Worm (Caenorhabditis elegans): ENCODE measurements around the gene maa-1.

DNA sequence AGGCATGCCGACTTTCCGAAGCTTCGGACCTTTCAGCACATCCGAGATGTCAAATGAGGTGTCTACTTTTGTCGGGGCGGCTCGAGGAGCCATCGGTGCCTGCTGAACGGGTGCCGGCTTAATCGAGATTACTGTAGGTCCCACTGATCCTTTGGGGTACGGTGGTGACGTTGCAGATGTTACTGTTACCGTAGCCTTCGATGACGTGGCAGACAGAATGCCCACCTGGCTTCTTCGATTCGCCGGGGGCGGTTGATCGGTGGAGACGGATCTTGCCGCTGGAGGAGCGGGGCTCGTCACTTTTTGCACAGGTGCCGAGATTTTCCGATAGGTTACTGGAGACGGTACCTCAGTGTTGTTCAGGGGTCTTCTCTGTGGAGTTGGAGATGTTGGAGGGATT lies 49.3 kb upstream of the maa-1 start:
- TF ChIP-seq ztf-11 (tag; optimal IDR thresholded peaks at IDR 0.05): no peak
- no peak for TF ChIP-seq lin-39 (tag; optimal IDR thresholded peaks at IDR 0.05)
- TF ChIP-seq nhr-237 (tag; optimal IDR thresholded peaks at IDR 0.05): no peak
- TF ChIP-seq zag-1 (tag; optimal IDR thresholded peaks at IDR 0.05): no peak
